Worm (Caenorhabditis elegans): ENCODE measurements around the gene R07B7.9.

ce11 chrV:12075983-12076382, 4.2 kb downstream of the R07B7.9 start:
- TF ChIP-seq klf-2 (GFP tag; conservative IDR thresholded peaks at IDR 0.05) = no peak
- TF ChIP-seq flt-1 (GFP tag; IDR thresholded peaks at IDR 0.05) = no peak
- TF ChIP-seq ztf-29 (GFP tag; IDR thresholded peaks at IDR 0.05) = no peak
- TF ChIP-seq med-1 (GFP tag; optimal IDR thresholded peaks at IDR 0.05; ENCODE audit: insufficient read depth) = no peak
- no peak for TF ChIP-seq tab-1 (GFP tag; IDR thresholded peaks at IDR 0.05)
- TF ChIP-seq T22C8.4 (GFP tag; IDR thresholded peaks at IDR 0.05) = no peak
- TF ChIP-seq ref-1 (GFP tag; conservative IDR thresholded peaks at IDR 0.05) = no peak
- no peak for TF ChIP-seq ztf-23 (GFP tag; IDR thresholded peaks at IDR 0.05)
- TF ChIP-seq cog-1 (tag; optimal IDR thresholded peaks at IDR 0.05) = no peak
